Worm (Caenorhabditis elegans): Measurements from ENCODE around the gene wah-1.

DNA sequence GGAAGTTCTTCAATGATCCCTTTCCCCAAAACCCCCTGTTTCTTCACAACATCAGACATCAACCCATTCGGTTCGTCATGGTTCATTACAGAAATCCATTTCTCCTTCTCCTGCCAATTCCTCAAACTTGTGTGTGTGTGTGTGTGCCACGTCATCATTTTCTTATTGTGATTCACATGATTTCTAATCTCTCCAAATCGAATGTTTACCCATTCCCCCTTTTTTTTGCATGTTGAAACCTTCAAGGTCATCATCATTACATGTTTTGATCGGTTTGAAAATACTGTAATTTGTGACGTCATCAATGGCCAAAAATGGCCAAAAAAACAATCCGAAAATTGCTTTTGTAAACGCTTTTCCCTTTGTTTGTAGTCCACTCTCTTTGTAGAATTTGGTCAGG, 19.8 kb downstream of the wah-1 start:
- no peak for TF ChIP-seq ceh-8 (GFP tag; optimal IDR thresholded peaks at IDR 0.05)
- no peak for TF ChIP-seq mep-1 (tag; optimal IDR thresholded peaks at IDR 0.05)
- no peak for TF ChIP-seq snpc-4 (tag; optimal IDR thresholded peaks at IDR 0.05)
- no peak for TF ChIP-seq nhr-90 (tag; optimal IDR thresholded peaks at IDR 0.05; ENCODE audit: poor library complexity)
- TF ChIP-seq nhr-12 (tag; optimal IDR thresholded peaks at IDR 0.05): no peak
- TF ChIP-seq lin-35 (GFP tag; optimal IDR thresholded peaks at IDR 0.05): peak in 1 of 2 experiments; percentile 51
- no peak for TF ChIP-seq ces-1 (GFP tag; optimal IDR thresholded peaks at IDR 0.05)
- TF ChIP-seq zag-1 (tag; optimal IDR thresholded peaks at IDR 0.05): no peak
- TF ChIP-seq nhr-76 (tag; optimal IDR thresholded peaks at IDR 0.05): no peak
- no peak for TF ChIP-seq egl-13 (tag; optimal IDR thresholded peaks at IDR 0.05)
- TF ChIP-seq rnt-1 (tag; optimal IDR thresholded peaks at IDR 0.05): no peak
- no peak for TF ChIP-seq fos-1 (tag; optimal IDR thresholded peaks at IDR 0.05)
- TF ChIP-seq unc-30 (tag; optimal IDR thresholded peaks at IDR 0.05): no peak
- TF ChIP-seq lin-15B (tag; optimal IDR thresholded peaks at IDR 0.05): no peak

All from whole organism, L1 larva.